Fruit fly (Drosophila melanogaster) whole organism, embryonic: ENCODE results near the gene CG13862.
A peak's percentile ranks its signal among the peaks of the same experiment; 100 is the strongest.

Experiments used
- Adf1 ChIP-seq: fragments of 200-800 bp; sonication (Bioruptor generic); IDR thresholded peaks from 2 replicates; pipeline ENCODE4 v1.3.6; 2022; ENCODE audit warnings: missing biosample characterization, missing genetic modification characterization
- Atf3 ChIP-seq: fragments of 200-800 bp; sonication (Bioruptor generic); optimal IDR thresholded peaks from 3 replicates; lab custom pipeline; 2016; ENCODE audit warnings: missing biosample characterization, missing genetic modification characterization
- Awh ChIP-seq: fragments of 200-800 bp; sonication (Bioruptor generic); IDR thresholded peaks from 2 replicates; pipeline ENCODE4, ENCODE4 v1.3.6; 2022; ENCODE audit warnings: missing biosample characterization, missing genetic modification characterization
- CG11085 ChIP-seq: fragments of 200-800 bp; sonication (Bioruptor generic); IDR thresholded peaks from 2 replicates; pipeline ENCODE4 v1.3.6; 2022; ENCODE audit warnings: missing biosample characterization, missing genetic modification characterization
- CG11398 ChIP-seq: fragments of 200-800 bp; sonication (Bioruptor generic); optimal IDR thresholded peaks from 2 replicates; lab custom pipeline; 2016; ENCODE audit warnings: missing biosample characterization, missing genetic modification characterization
- CG11456 ChIP-seq: fragments of 200-800 bp; sonication (Bioruptor generic); IDR thresholded peaks from 3 replicates; pipeline ENCODE4 v1.3.6; 2022; ENCODE audit warnings: missing biosample characterization, missing genetic modification characterization
- CG14050 ChIP-seq: fragments of 200-800 bp; sonication (Bioruptor generic); IDR thresholded peaks from 3 replicates; pipeline ENCODE4 v1.3.6; 2022; ENCODE audit warnings: missing biosample characterization, missing genetic modification characterization
- CG18262 ChIP-seq: fragments of 200-800 bp; optimal IDR thresholded peaks from 3 replicates; lab custom pipeline; 2019; ENCODE audit warnings: missing biosample characterization, mild to moderate bottlenecking, missing genetic modification characterization, moderate library complexity
- CG18764 ChIP-seq: fragments of 200-800 bp; sonication (Bioruptor generic); optimal IDR thresholded peaks from 3 replicates; lab custom pipeline; 2016; ENCODE audit warnings: missing biosample characterization, missing genetic modification characterization
- CG2678 ChIP-seq: fragments of 200-800 bp; sonication (Bioruptor generic); optimal IDR thresholded peaks from 3 replicates; lab custom pipeline; 2019; ENCODE audit warnings: missing biosample characterization, mild to moderate bottlenecking, missing genetic modification characterization, moderate library complexity
- CG2712 ChIP-seq: fragments of 200-800 bp; optimal IDR thresholded peaks from 3 replicates; lab custom pipeline; 2019; ENCODE audit warnings: missing biosample characterization, mild to moderate bottlenecking, missing genetic modification characterization, moderate library complexity
- CG2875 ChIP-seq: fragments of 200-800 bp; sonication (Bioruptor generic); optimal IDR thresholded peaks from 2 replicates; lab custom pipeline; 2017; ENCODE audit warnings: missing biosample characterization, mild to moderate bottlenecking, missing genetic modification characterization, missing genetic modification reagents
- CG30020 ChIP-seq: fragments of 200-800 bp; optimal IDR thresholded peaks from 2 replicates; lab custom pipeline; 2019; ENCODE audit warnings: missing biosample characterization, mild to moderate bottlenecking, missing genetic modification characterization, moderate library complexity
- CG3163 ChIP-seq: fragments of 200-800 bp; sonication (Bioruptor generic); optimal IDR thresholded peaks from 3 replicates; lab custom pipeline; 2016; ENCODE audit warnings: missing biosample characterization, missing genetic modification characterization
- CG34422 ChIP-seq: fragments of 200-800 bp; sonication (Bioruptor generic); IDR thresholded peaks from 3 replicates; pipeline ENCODE4 v1.3.6; 2022; ENCODE audit warnings: missing biosample characterization, missing genetic modification characterization
- CG4404 ChIP-seq: fragments of 200-800 bp; sonication (Bioruptor generic); IDR thresholded peaks from 2 replicates; pipeline ENCODE4 v1.3.6; 2022; ENCODE audit warnings: missing biosample characterization, missing genetic modification characterization
- CG6254 ChIP-seq: fragments of 200-800 bp; sonication (Bioruptor generic); optimal IDR thresholded peaks from 3 replicates; lab custom pipeline; 2017; ENCODE audit warnings: mild to moderate bottlenecking, missing biosample characterization, missing genetic modification reagents, missing genetic modification characterization
- CG6791 ChIP-seq: fragments of 200-800 bp; sonication (Bioruptor generic); IDR thresholded peaks from 3 replicates; pipeline ENCODE4 v1.3.6; 2022; ENCODE audit warnings: missing biosample characterization, missing genetic modification characterization; ENCODE audit not compliant: partially characterized antibody
- CG7839 ChIP-seq: fragments of 200-800 bp; sonication (Bioruptor generic); optimal IDR thresholded peaks from 3 replicates; lab custom pipeline; 2018; ENCODE audit warnings: missing biosample characterization, mild to moderate bottlenecking, missing genetic modification characterization, moderate library complexity
- Chrac-16 ChIP-seq: fragments of 200-800 bp; sonication (Bioruptor generic); optimal IDR thresholded peaks from 3 replicates; lab custom pipeline; 2016; ENCODE audit warnings: missing biosample characterization, missing genetic modification characterization
- Doc2 ChIP-seq: fragments of 200-800 bp; sonication (Bioruptor generic); IDR thresholded peaks from 2 replicates; pipeline ENCODE4 v1.3.6; 2022; ENCODE audit warnings: missing biosample characterization, missing genetic modification characterization
- Hmr ChIP-seq: fragments of 200-800 bp; sonication (Bioruptor generic); optimal IDR thresholded peaks from 3 replicates; lab custom pipeline; 2017; ENCODE audit warnings: mild to moderate bottlenecking, missing biosample characterization, missing genetic modification reagents, missing genetic modification characterization
- Hr39 ChIP-seq: fragments of >200 bp; optimal IDR thresholded peaks from 2 replicates; lab custom pipeline; 2017
- Jarid2 ChIP-seq: fragments of 200-800 bp; sonication (Bioruptor generic); optimal IDR thresholded peaks from 3 replicates; lab custom pipeline; 2017; ENCODE audit warnings: mild to moderate bottlenecking, missing biosample characterization, missing genetic modification reagents, missing genetic modification characterization
- MESR4 ChIP-seq: fragments of 200-800 bp; sonication (Bioruptor generic); optimal IDR thresholded peaks from 2 replicates; lab custom pipeline; 2018; ENCODE audit warnings: missing biosample characterization, mild to moderate bottlenecking, missing genetic modification characterization, moderate library complexity
- MTF-1 ChIP-seq: fragments of 200-800 bp; sonication (Bioruptor generic); optimal IDR thresholded peaks from 2 replicates; lab custom pipeline; 2018; ENCODE audit warnings: missing biosample characterization, mild to moderate bottlenecking, missing genetic modification characterization, borderline replicate concordance
- Meics ChIP-seq: fragments of 200-800 bp; sonication (Bioruptor generic); optimal IDR thresholded peaks from 2 replicates; lab custom pipeline; 2017; ENCODE audit warnings: missing biosample characterization, mild to moderate bottlenecking, missing genetic modification characterization
- Mrtf ChIP-seq: fragments of 200-800 bp; sonication (Bioruptor generic); IDR thresholded peaks from 3 replicates; pipeline ENCODE4 v1.3.6; 2022; ENCODE audit warnings: missing biosample characterization, missing genetic modification characterization
- Myb ChIP-seq: fragments of 200-800 bp; sonication (Bioruptor generic); optimal IDR thresholded peaks from 2 replicates; lab custom pipeline; 2016; ENCODE audit warnings: missing biosample characterization, missing genetic modification characterization
- NC2α ChIP-seq: fragments of 200-800 bp; sonication (Bioruptor generic); optimal IDR thresholded peaks from 2 replicates; lab custom pipeline; 2016; ENCODE audit warnings: missing biosample characterization, missing genetic modification characterization
- Pdp1 ChIP-seq, 2 experiments: fragments of 200-800 bp; sonication (Bioruptor generic); optimal IDR thresholded peaks; 3 replicates each; lab custom pipeline; 2016; ENCODE audit warnings: missing biosample characterization in 2 of 2, missing genetic modification characterization in 2 of 2, mild to moderate bottlenecking in 1 of 2, moderate library complexity in 1 of 2
- Poxn ChIP-seq: fragments of 200-800 bp; sonication (Bioruptor generic); IDR thresholded peaks from 2 replicates; pipeline ENCODE4 v1.3.6; 2022; ENCODE audit warnings: missing biosample characterization, missing genetic modification characterization
- Taf1 ChIP-seq: fragments of 200-800 bp; sonication (Bioruptor generic); IDR thresholded peaks from 2 replicates; pipeline ENCODE4 v1.3.6; 2022; ENCODE audit warnings: missing biosample characterization, missing genetic modification characterization
- Vsx1 ChIP-seq: fragments of 200-800 bp; sonication (Bioruptor generic); optimal IDR thresholded peaks from 2 replicates; lab custom pipeline; 2017; ENCODE audit warnings: missing biosample characterization, mild to moderate bottlenecking, missing genetic modification characterization, missing genetic modification reagents
- bigmax ChIP-seq: fragments of 200-800 bp; sonication (Bioruptor generic); optimal IDR thresholded peaks from 2 replicates; lab custom pipeline; 2018; ENCODE audit warnings: missing biosample characterization, mild to moderate bottlenecking, missing genetic modification characterization
- gce ChIP-seq: fragments of 200-800 bp; sonication (Bioruptor generic); IDR thresholded peaks from 3 replicates; pipeline ENCODE4 v1.3.6; 2022; ENCODE audit warnings: missing biosample characterization, missing genetic modification characterization
- gcm ChIP-seq: fragments of 200-800 bp; sonication (Bioruptor generic); optimal IDR thresholded peaks from 2 replicates; lab custom pipeline; 2019; ENCODE audit warnings: missing biosample characterization, mild to moderate bottlenecking, missing genetic modification characterization, moderate library complexity
- h ChIP-seq: fragments of >200 bp; optimal IDR thresholded peaks from 2 replicates; lab custom pipeline; 2017
- knrl ChIP-seq: fragments of 200-800 bp; sonication (Bioruptor generic); IDR thresholded peaks from 3 replicates; pipeline ENCODE4 v1.3.6; 2022; ENCODE audit warnings: missing biosample characterization, missing genetic modification characterization; ENCODE audit not compliant: partially characterized antibody
- lola ChIP-seq, 3 experiments: fragments of >200 bp in 2 of 3; fragments of 200-800 bp in 1 of 3; sonication (Bioruptor generic) in 1 of 3; optimal IDR thresholded peaks; 2 replicates each; lab custom pipeline; 2017 to 2019; ENCODE audit warnings: missing biosample characterization in 3 of 3, missing genetic modification characterization in 3 of 3, mild to moderate bottlenecking in 1 of 3, moderate library complexity in 1 of 3
- nau ChIP-seq: fragments of 200-800 bp; sonication (Bioruptor generic); optimal IDR thresholded peaks from 3 replicates; lab custom pipeline; 2017; ENCODE audit warnings: missing biosample characterization, mild to moderate bottlenecking, missing genetic modification characterization, missing genetic modification reagents
- onecut ChIP-seq: fragments of 200-800 bp; sonication (Bioruptor generic); IDR thresholded peaks from 2 replicates; pipeline ENCODE4 v1.3.6; 2022; ENCODE audit warnings: missing biosample characterization, missing genetic modification characterization
- pfk ChIP-seq: fragments of 200-800 bp; sonication (Bioruptor generic); optimal IDR thresholded peaks from 2 replicates; lab custom pipeline; 2018; ENCODE audit warnings: missing biosample characterization, mild to moderate bottlenecking, missing genetic modification characterization, moderate library complexity
- pita ChIP-seq: fragments of 200-800 bp; sonication (Bioruptor generic); optimal IDR thresholded peaks from 2 replicates; lab custom pipeline; 2017; ENCODE audit warnings: missing biosample characterization, mild to moderate bottlenecking, missing genetic modification characterization
- ssp ChIP-seq: fragments of 200-800 bp; sonication (Bioruptor generic); IDR thresholded peaks from 2 replicates; pipeline ENCODE4 v1.3.6; 2022; ENCODE audit warnings: missing biosample characterization, missing genetic modification characterization
- stc ChIP-seq: fragments of 200-800 bp; sonication (Bioruptor generic); IDR thresholded peaks from 2 replicates; pipeline ENCODE4 v1.3.6; 2022; ENCODE audit warnings: missing biosample characterization, missing genetic modification characterization
- tgo ChIP-seq: fragments of 200-800 bp; sonication (Bioruptor generic); IDR thresholded peaks from 3 replicates; pipeline ENCODE4 v1.3.6; 2022; ENCODE audit warnings: missing biosample characterization, missing genetic modification characterization
- tll ChIP-seq, 2 experiments: fragments of 200-800 bp in 1 of 2; fragments of >200 bp in 1 of 2; sonication (Bioruptor generic) in 1 of 2; optimal IDR thresholded peaks; 2 replicates each; lab custom pipeline; 2017 to 2019; ENCODE audit warnings: missing biosample characterization in 2 of 2, missing genetic modification characterization in 2 of 2, mild to moderate bottlenecking in 1 of 2, moderate library complexity in 1 of 2
- twi ChIP-seq: fragments of 200-800 bp; optimal IDR thresholded peaks from 2 replicates; lab custom pipeline; 2019; ENCODE audit warnings: missing biosample characterization, mild to moderate bottlenecking, missing genetic modification characterization, moderate library complexity
- usp ChIP-seq: fragments of >200 bp; optimal IDR thresholded peaks from 2 replicates; lab custom pipeline; 2017; ENCODE audit warnings: missing biosample characterization, missing genetic modification characterization

The CG13862 gene

dm6 chr3R:22358810-22359209 is 27.0 kb downstream of the CG13862 start (continued):
- peak; percentile 54 for TF ChIP-seq CG7839
- TF ChIP-seq CG11085 = peak; percentile 36; the same call in 1 of the 2 replicates
- TF ChIP-seq CG14050 (GFP tag; lab: Robert Waterston, UW) = peak; percentile 52; the same call in 1 of the 3 replicates
- TF ChIP-seq CG11398 (GFP tag; lab: Kevin White, UChicago) = peak; percentile 37
- TF ChIP-seq CG4404 (GFP tag; lab: Robert Waterston, UW) = 0 out of 2 replicates have a peak, but pooled peaks have one; percentile 17
- TF ChIP-seq Mrtf (GFP tag; lab: Robert Waterston, UW) = peak; percentile 61; the same call in 2 of the 3 replicates
- peak; percentile 86 for TF ChIP-seq nau (GFP tag; lab: Kevin White, UChicago)
- TF ChIP-seq Myb (GFP tag; lab: Kevin White, UChicago) = no peak
- TF ChIP-seq NC2α (GFP tag; lab: Kevin White, UChicago) = peak; percentile 55
- TF ChIP-seq CG18262 = peak; percentile 78
- TF ChIP-seq bigmax (GFP tag; lab: Kevin White, UChicago) = no peak
- peak; percentile 83 for TF ChIP-seq CG6254 (GFP tag; lab: Kevin White, UChicago)
- TF ChIP-seq Vsx1 (GFP tag; lab: Kevin White, UChicago) = peak; percentile 59
- peak; percentile 52 for TF ChIP-seq Meics (GFP tag; lab: Kevin White, UChicago)
- TF ChIP-seq onecut (GFP tag; lab: Robert Waterston, UW) = peak; percentile 38
- TF ChIP-seq tll (GFP tag; optimal IDR thresholded peaks at IDR 0.05; lab: Kevin White, UChicago) = no peak
- peak; percentile 84 for TF ChIP-seq CG18764
- TF ChIP-seq usp = no peak
- peak; percentile 62; the same call in 1 of the 3 replicates for TF ChIP-seq CG34422 (GFP tag; lab: Robert Waterston, UW)
- peak; percentile 57 for TF ChIP-seq gcm (GFP tag; lab: Kevin White, UChicago)
- 0 out of 2 replicates have a peak, but pooled peaks have one; percentile 12 for TF ChIP-seq Doc2
- TF ChIP-seq CG3163 (GFP tag; lab: Kevin White, UChicago) = no peak
- TF ChIP-seq gce = peak; percentile 23; the same call in 1 of the 3 replicates
- peak; percentile 79 for TF ChIP-seq CG2712 (tag; lab: Kevin White, UChicago)
- 0 out of 3 replicates have a peak, but pooled peaks have one; percentile 35 for TF ChIP-seq CG11456
- peak; percentile 44 for TF ChIP-seq MTF-1 (GFP tag; lab: Kevin White, UChicago)
- TF ChIP-seq Hmr (GFP tag; lab: Kevin White, UChicago) = peak; percentile 32
- TF ChIP-seq CG2678 (tag; lab: Kevin White, UChicago) = peak; percentile 81
- TF ChIP-seq h (lab: Kevin White, UChicago) = no peak
- peak; percentile 82 for TF ChIP-seq CG2875
- no peak for TF ChIP-seq Hr39
- peak; percentile 42 for TF ChIP-seq twi (tag; lab: Kevin White, UChicago)
- no peak for TF ChIP-seq Adf1 (GFP tag; lab: Robert Waterston, UW)
- no peak for TF ChIP-seq CG6791
- TF ChIP-seq Jarid2 (GFP tag; lab: Kevin White, UChicago) = peak; percentile 32
- peak in 1 of 2 experiments; percentile 57 for TF ChIP-seq Pdp1 (GFP tag; optimal IDR thresholded peaks at IDR 0.05; lab: Kevin White, UChicago)
- no peak; the same call in 1 of the 2 replicates for TF ChIP-seq Taf1 (GFP tag; lab: Robert Waterston, UW)
- TF ChIP-seq Poxn = no peak
- no peak for TF ChIP-seq MESR4 (GFP tag; lab: Kevin White, UChicago)
- TF ChIP-seq lola (GFP tag; optimal IDR thresholded peaks at IDR 0.05; lab: Kevin White, UChicago) = peak in 1 of 3 experiments; percentile 77
- TF ChIP-seq stc = peak; percentile 62
- no peak for TF ChIP-seq pfk
- TF ChIP-seq pita = no peak
- TF ChIP-seq Awh (GFP tag; lab: Robert Waterston, UW) = peak; percentile 83
- peak; percentile 35; the same call in 1 of the 2 replicates for TF ChIP-seq ssp (GFP tag; lab: Robert Waterston, UW)
- peak; percentile 75 for TF ChIP-seq tgo (GFP tag; lab: Robert Waterston, UW)
- TF ChIP-seq knrl (GFP tag; lab: Robert Waterston, UW) = no peak
- TF ChIP-seq Chrac-16 = peak; percentile 32
- TF ChIP-seq CG30020 (tag; lab: Kevin White, UChicago) = no peak
- TF ChIP-seq Atf3 (GFP tag; lab: Kevin White, UChicago) = peak; percentile 33
